Fruit fly (Drosophila melanogaster): ENCODE measurements around the gene CG17612.

dm6 chr2L:4422154-4422553 lies 39.6 kb upstream of the CG17612 start:
- TF ChIP-seq CG11617 (GFP tag; optimal IDR thresholded peaks at IDR 0.05) (no peak), CG12768 (GFP tag; optimal IDR thresholded peaks at IDR 0.05) (no peak), CG1620 (GFP tag; optimal IDR thresholded peaks at IDR 0.05) (no peak), CG33017 (tag; optimal IDR thresholded peaks at IDR 0.05) (no peak), pad (GFP tag; optimal IDR thresholded peaks at IDR 0.05) (no peak), cic (GFP tag; optimal IDR thresholded peaks at IDR 0.05) (no peak)

All from whole organism, adult.